Worm (Caenorhabditis elegans): ENCODE results near the gene srx-104.

srx-104 gene

DNA sequence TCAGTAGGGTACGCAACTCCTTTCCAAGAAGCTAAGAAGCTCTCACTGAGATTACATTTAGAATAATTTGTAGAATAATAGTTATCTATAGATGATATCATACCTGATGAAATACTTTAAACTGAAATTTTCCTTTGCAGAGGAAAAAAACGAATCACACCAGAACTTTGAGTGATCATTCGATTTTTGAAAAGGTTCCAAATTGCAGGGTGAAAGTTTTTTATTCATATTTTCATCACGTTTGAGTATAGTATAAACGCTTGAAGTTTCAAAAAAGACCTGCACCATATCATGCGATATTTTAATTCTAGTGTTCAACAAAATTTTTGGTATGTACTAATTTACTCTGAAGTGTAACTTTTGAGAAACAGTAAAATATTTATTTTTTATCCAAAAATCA lies 15.1 kb upstream of the srx-104 start, which contains the start of gene srh-100:
TSS of gene srh-100 (minus strand) at position 101 of the 400 bp plus-strand sequence.
- no peak for TF ChIP-seq sox-4 (tag; optimal IDR thresholded peaks at IDR 0.05)
- no peak for TF ChIP-seq tlp-1 (tag; optimal IDR thresholded peaks at IDR 0.05)
- TF ChIP-seq C34B4.2 (tag; optimal IDR thresholded peaks at IDR 0.05), result no peak
- no peak for TF ChIP-seq rnt-1 (tag; optimal IDR thresholded peaks at IDR 0.05)
- TF ChIP-seq nhr-85 (tag), result no peak
- TF ChIP-seq nhr-12 (tag; optimal IDR thresholded peaks at IDR 0.05), result no peak
- TF ChIP-seq pqm-1 (tag; optimal IDR thresholded peaks at IDR 0.05), result no peak
- TF ChIP-seq efl-1 (optimal IDR thresholded peaks at IDR 0.05), result no peak
- no peak for TF ChIP-seq efl-1 (GFP tag; optimal IDR thresholded peaks at IDR 0.05 in 1 of 2)
- TF ChIP-seq unc-98 (GFP tag; IDR thresholded peaks at IDR 0.05), result no peak
- TF ChIP-seq isw-1 (GFP tag; IDR thresholded peaks at IDR 0.05), result no peak
- TF ChIP-seq ztf-4 (tag; optimal IDR thresholded peaks at IDR 0.05), result no peak
- TF ChIP-seq hlh-17 (GFP tag; optimal IDR thresholded peaks at IDR 0.05; ENCODE audit: borderline replicate concordance), result no peak
- no peak for TF ChIP-seq mep-1 (tag; optimal IDR thresholded peaks at IDR 0.05)
- no peak for TF ChIP-seq Y116A8C.19 (tag; optimal IDR thresholded peaks at IDR 0.05; ENCODE audit: borderline replicate concordance)

DNA sequence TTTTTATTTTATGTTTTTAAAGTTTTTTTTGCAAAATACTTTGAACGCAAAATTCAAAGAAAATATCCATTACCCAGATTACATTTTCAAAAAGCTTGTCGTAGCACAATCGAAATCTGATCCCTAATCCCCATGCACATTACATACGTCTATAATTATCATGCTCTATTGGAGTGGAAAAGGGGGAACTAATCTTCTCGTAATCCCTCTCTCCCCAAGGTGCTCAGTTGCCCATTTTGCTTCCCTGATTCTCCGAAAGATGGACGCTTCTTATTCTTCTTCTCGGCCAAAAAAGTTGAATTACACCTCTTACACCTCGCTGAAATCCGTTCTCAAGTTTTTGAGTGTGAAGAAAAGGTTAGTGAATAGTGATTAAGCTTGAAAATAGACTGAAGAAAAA lies 11.6 kb upstream of the srx-104 start, which contains the start of gene fbxc-53:
TSS of gene fbxc-53 (plus strand) at position 245 of the 400 bp plus-strand sequence.
- TF ChIP-seq hlh-17 (GFP tag; optimal IDR thresholded peaks at IDR 0.05; ENCODE audit: borderline replicate concordance) (no peak), fkh-8 (tag; optimal IDR thresholded peaks at IDR 0.05) (peak; percentile 45), dsc-1 (tag; optimal IDR thresholded peaks at IDR 0.05) (peak; percentile 77)

DNA sequence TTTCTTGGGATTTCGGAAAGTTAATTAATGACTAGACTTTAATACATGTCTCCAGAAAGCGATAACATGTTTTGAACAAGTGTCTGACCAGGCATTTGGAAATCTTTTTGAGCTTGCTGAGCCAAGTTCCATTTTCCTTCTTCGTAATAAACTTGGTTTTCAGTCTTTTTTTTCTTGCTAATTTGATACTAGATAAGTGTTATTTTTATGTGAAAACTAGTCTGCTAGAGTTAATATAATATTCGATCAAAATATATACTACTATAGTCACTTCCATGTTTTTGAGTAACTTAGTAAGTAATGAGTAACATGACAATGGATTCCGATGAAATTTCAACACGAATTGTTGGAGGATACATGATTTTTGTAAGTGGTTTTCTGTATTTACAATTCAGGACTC lies 9.8 kb upstream of the srx-104 start, which contains the start of gene srx-110:
TSS of gene srx-110 (plus strand) at position 301 of the 400 bp plus-strand sequence.
- TF ChIP-seq isw-1 (GFP tag; IDR thresholded peaks at IDR 0.05) (no peak), xbp-1 (tag; optimal IDR thresholded peaks at IDR 0.05) (no peak), F16B12.6 (tag; optimal IDR thresholded peaks at IDR 0.05) (no peak), nhr-19 (GFP tag; conservative IDR thresholded peaks at IDR 0.05) (no peak), elt-3 (tag; optimal IDR thresholded peaks at IDR 0.05) (no peak), mab-9 (GFP tag; IDR thresholded peaks at IDR 0.05) (no peak), irx-1 (tag; optimal IDR thresholded peaks at IDR 0.05) (no peak)

DNA sequence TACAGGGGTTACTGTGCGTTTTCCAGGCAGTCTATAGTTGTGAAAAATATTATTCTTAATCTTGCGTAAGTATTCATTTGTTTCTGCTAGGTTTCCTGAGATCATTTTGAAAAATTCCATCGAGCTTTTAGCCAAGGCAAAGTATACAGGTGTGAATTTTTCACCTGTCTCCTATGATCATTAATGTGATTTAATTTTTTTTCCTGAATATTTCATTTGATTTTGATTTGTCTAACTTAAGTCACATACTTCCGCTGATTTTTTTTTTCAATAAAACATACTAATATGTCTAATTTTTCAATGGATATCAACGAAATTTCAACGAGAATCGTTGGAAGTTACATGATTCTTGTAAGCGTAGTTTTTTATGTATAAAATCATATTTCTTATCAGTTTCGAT lies 5.8 kb upstream of the srx-104 start, which contains the start of gene srx-108:
TSS of gene srx-108 (plus strand) at position 301 of the 400 bp plus-strand sequence.
- TF ChIP-seq isw-1 (GFP tag; IDR thresholded peaks at IDR 0.05) (no peak), sox-4 (tag; optimal IDR thresholded peaks at IDR 0.05) (no peak), efl-1 (optimal IDR thresholded peaks at IDR 0.05) (no peak), efl-1 (GFP tag; optimal IDR thresholded peaks at IDR 0.05 in 1 of 2) (peak in 1 of 2 experiments; percentile 54), sptf-1 (tag; optimal IDR thresholded peaks at IDR 0.05) (no peak)

DNA sequence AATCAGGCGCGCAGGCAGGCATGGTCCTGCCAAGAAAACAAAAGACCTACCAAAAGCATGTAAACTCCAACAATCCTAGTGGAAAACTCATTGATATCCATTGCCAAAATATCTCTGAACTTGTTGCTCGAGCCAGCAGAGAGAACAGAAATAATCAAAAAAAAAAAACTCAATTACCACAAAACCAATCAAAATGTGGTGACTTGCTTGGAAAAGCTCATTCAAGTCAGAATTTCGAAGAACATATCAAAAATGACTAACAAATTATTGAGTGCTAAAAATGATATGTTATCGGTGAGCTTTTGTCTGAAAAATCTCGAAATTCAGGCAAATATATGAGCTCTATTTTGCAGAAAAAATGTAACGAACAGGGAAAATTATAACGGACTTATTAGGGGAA lies 1.8 kb upstream of the srx-104 start, which contains the start of gene srx-105:
TSS of gene srx-105 (minus strand) at position 101 of the 400 bp plus-strand sequence.
- TF ChIP-seq tbx-2 (tag; optimal IDR thresholded peaks at IDR 0.05) (no peak), lir-3 (tag; optimal IDR thresholded peaks at IDR 0.05; ENCODE audit: poor library complexity) (no peak), alr-1 (tag; optimal IDR thresholded peaks at IDR 0.05; ENCODE audit: borderline replicate concordance) (no peak), fkh-4 (tag; optimal IDR thresholded peaks at IDR 0.05; ENCODE audit: borderline replicate concordance) (no peak), nhr-71 (tag; optimal IDR thresholded peaks at IDR 0.05) (no peak), hlh-4 (tag; optimal IDR thresholded peaks at IDR 0.05) (no peak), lin-35 (GFP tag; optimal IDR thresholded peaks at IDR 0.05) (no peak)

DNA sequence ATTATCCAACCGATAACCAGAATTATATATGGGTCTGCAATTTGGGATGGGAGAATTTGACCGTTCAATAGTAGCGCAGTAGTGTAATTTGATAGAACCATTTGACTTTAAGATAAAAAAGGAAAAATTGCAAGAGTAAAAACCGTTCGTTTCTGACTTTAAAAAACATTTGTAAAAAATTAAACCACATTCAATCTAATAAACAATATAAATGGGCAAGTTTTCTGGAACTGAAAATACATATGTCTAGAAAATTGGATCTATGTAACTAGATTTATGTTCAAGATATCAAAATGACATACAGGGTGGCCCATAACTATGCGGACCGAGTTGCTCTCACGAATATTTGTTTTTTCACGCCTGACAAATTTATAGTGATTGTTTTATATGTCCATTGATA lies 4.8 kb downstream of the srx-104 start, which contains the start of gene srx-102:
TSS of gene srx-102 (minus strand) at position 101 of the 400 bp plus-strand sequence.
- TF ChIP-seq nhr-12 (tag; optimal IDR thresholded peaks at IDR 0.05), result no peak
- no peak for TF ChIP-seq fkh-4 (tag; optimal IDR thresholded peaks at IDR 0.05; ENCODE audit: borderline replicate concordance)
- no peak for TF ChIP-seq sup-37 (GFP tag; optimal IDR thresholded peaks at IDR 0.05)
- TF ChIP-seq fos-1 (tag; optimal IDR thresholded peaks at IDR 0.05), result no peak
- TF ChIP-seq unc-62 (GFP tag; optimal IDR thresholded peaks at IDR 0.05), result no peak
- no peak for TF ChIP-seq hlh-17 (GFP tag; optimal IDR thresholded peaks at IDR 0.05; ENCODE audit: borderline replicate concordance)
- TF ChIP-seq rnt-1 (tag; optimal IDR thresholded peaks at IDR 0.05), result no peak
- no peak for TF ChIP-seq pag-3 (tag; optimal IDR thresholded peaks at IDR 0.05; ENCODE audit: borderline replicate concordance, insufficient read depth)
- TF ChIP-seq lsy-2 (tag; optimal IDR thresholded peaks at IDR 0.05), result no peak
- no peak for TF ChIP-seq nhr-20 (tag; optimal IDR thresholded peaks at IDR 0.05)
- TF ChIP-seq jun-1 (tag; optimal IDR thresholded peaks at IDR 0.05), result no peak
- no peak for TF ChIP-seq ceh-90 (tag; optimal IDR thresholded peaks at IDR 0.05)
- no peak for TF ChIP-seq dpl-1 (GFP tag; optimal IDR thresholded peaks at IDR 0.05)
- TF ChIP-seq nhr-47 (tag; optimal IDR thresholded peaks at IDR 0.05), result no peak
- TF ChIP-seq sptf-1 (tag; optimal IDR thresholded peaks at IDR 0.05), result no peak
- no peak for TF ChIP-seq snu-23 (GFP tag; optimal IDR thresholded peaks at IDR 0.05)
- no peak for TF ChIP-seq grh-1 (GFP tag; IDR thresholded peaks at IDR 0.05)
